Fruit fly (Drosophila melanogaster) whole organism, adult: Measurements from ENCODE around the gene CG9743.

Experiments
- CG12768 ChIP-seq: fragments of 200-800 bp; sonication (Bioruptor generic); optimal IDR thresholded peaks from 2 replicates; lab custom pipeline; 2017; ENCODE audit warnings: missing biosample characterization, missing genetic modification characterization, mild to moderate bottlenecking, moderate library complexity, missing genetic modification reagents
- CG14711 ChIP-seq: fragments of 200-800 bp; sonication (Bioruptor generic); optimal IDR thresholded peaks from 2 replicates; lab custom pipeline; 2018; ENCODE audit warnings: missing biosample characterization, mild to moderate bottlenecking, missing genetic modification characterization, moderate library complexity
- CG1620 ChIP-seq: fragments of 200-800 bp; sonication (Bioruptor generic); optimal IDR thresholded peaks from 2 replicates; lab custom pipeline; 2016; ENCODE audit warnings: missing biosample characterization, missing genetic modification characterization
- CG7045 ChIP-seq: fragments of 200-800 bp; sonication (Bioruptor generic); optimal IDR thresholded peaks from 2 replicates; lab custom pipeline; 2017; ENCODE audit warnings: missing biosample characterization, mild to moderate bottlenecking, missing genetic modification characterization
- CG7101 ChIP-seq: fragments of 200-800 bp; sonication (Bioruptor generic); optimal IDR thresholded peaks from 2 replicates; lab custom pipeline; 2018; ENCODE audit warnings: missing biosample characterization, mild to moderate bottlenecking, missing genetic modification characterization, moderate library complexity
- Clk ChIP-seq: fragments of 200-800 bp; sonication (Bioruptor generic); optimal IDR thresholded peaks from 2 replicates; lab custom pipeline; 2017; ENCODE audit warnings: missing biosample characterization, missing genetic modification characterization
- bab1 ChIP-seq: fragments of 200-800 bp; sonication (Bioruptor generic); optimal IDR thresholded peaks from 3 replicates; lab custom pipeline; 2019; ENCODE audit warnings: missing biosample characterization, mild to moderate bottlenecking, missing genetic modification characterization, moderate library complexity
- cnc ChIP-seq, 2 experiments: fragments of >200 bp; optimal IDR thresholded peaks; 2 replicates each; lab custom pipeline; 2017
- ovo ChIP-seq: fragments of 200-800 bp; sonication (Bioruptor generic); optimal IDR thresholded peaks from 2 replicates; lab custom pipeline; 2016; ENCODE audit warnings: missing biosample characterization, missing genetic modification characterization
- pad ChIP-seq: fragments of 200-800 bp; sonication (Bioruptor generic); optimal IDR thresholded peaks from 3 replicates; lab custom pipeline; 2017; ENCODE audit warnings: missing biosample characterization, missing genetic modification characterization, mild to moderate bottlenecking, moderate library complexity, missing genetic modification reagents
- toe ChIP-seq: fragments of 200-800 bp; sonication (Bioruptor generic); optimal IDR thresholded peaks from 2 replicates; lab custom pipeline; 2016; ENCODE audit warnings: missing biosample characterization, missing genetic modification characterization

dm6 chr3R:30215020-30215419, 12.2 kb upstream of the CG9743 start:
- TF ChIP-seq bab1 (GFP tag; lab: Kevin White, UChicago), result no peak
- no peak for TF ChIP-seq CG12768 (GFP tag; lab: Kevin White, UChicago)
- no peak for TF ChIP-seq pad (GFP tag; lab: Kevin White, UChicago)
- no peak for TF ChIP-seq Clk (GFP tag; lab: Kevin White, UChicago)
- TF ChIP-seq CG7045 (GFP tag; lab: Kevin White, UChicago), result no peak
- no peak for TF ChIP-seq CG1620 (GFP tag; lab: Kevin White, UChicago)
- TF ChIP-seq CG7101 (tag; lab: Kevin White, UChicago), result no peak
- no peak for TF ChIP-seq CG14711 (tag; lab: Kevin White, UChicago)
- TF ChIP-seq cnc (optimal IDR thresholded peaks at IDR 0.05; lab: Kevin White, UChicago), result no peak
- TF ChIP-seq ovo (GFP tag; lab: Kevin White, UChicago), result no peak
- no peak for TF ChIP-seq toe
